Fruit fly (Drosophila melanogaster): ENCODE results near the gene Rrp40.

The Rrp40 gene

DNA sequence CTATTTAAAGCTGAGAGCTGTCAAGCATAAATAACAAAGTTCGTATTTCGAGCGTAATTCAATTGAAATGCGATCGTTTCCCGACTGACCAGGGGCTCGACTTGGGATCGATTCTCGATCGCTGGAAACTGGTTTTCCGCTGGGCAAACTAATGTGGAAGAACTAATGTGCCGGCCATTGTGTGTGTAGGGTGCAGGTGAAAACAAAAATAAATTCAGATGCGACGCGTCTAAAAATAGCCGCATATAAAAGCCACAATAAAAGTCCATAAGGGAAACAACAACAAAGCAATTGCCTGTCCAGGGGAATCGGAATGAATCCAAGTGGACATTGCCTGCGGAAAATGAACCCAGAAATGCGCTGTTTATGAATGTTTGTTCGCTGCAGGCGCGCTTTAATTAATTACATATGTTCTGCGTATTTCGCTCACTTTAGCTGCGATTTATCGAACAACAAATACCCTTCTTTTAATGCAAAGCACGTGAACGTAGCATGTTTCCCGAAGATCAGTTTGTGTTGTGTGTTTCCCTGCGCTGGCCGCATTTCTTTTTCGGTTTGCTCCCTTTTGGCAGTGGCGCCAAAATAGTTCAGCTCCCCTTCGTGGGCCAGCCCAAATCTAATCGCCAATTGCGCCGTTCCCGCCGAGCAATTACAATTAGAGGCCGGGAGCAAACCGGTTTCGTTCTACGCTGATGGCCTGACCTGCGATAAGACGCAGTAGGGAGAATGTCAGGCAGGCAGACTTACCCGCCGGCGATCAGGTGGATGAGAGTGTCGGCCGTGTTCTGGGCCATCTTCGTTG is 5.2 kb upstream of the Rrp40 start (continued):
- no peak for TF ChIP-seq wdn (GFP tag; IDR thresholded peaks at IDR 0.05)
- peak; percentile 20 for TF ChIP-seq CG2120 (GFP tag; optimal IDR thresholded peaks at IDR 0.05)
- no peak for TF ChIP-seq CG6254 (GFP tag; optimal IDR thresholded peaks at IDR 0.05)
- TF ChIP-seq Aef1 (GFP tag; IDR thresholded peaks at IDR 0.05), result no peak
- TF ChIP-seq CG3163 (GFP tag; optimal IDR thresholded peaks at IDR 0.05), result no peak
- TF ChIP-seq nerfin-1 (tag; optimal IDR thresholded peaks at IDR 0.05), result peak; percentile 12
- peak; percentile 74 for TF ChIP-seq Med (GFP tag)
- no peak for TF ChIP-seq CG17186 (GFP tag; optimal IDR thresholded peaks at IDR 0.05)
- peak; percentile 4 for TF ChIP-seq Dad (GFP tag; optimal IDR thresholded peaks at IDR 0.05)
- peak; percentile 44 for TF ChIP-seq PHDP (tag; optimal IDR thresholded peaks at IDR 0.05)
- TF ChIP-seq ase (GFP tag; IDR thresholded peaks at IDR 0.05), result no peak
- no peak for TF ChIP-seq psq (GFP tag; optimal IDR thresholded peaks at IDR 0.05)
- no peak for TF ChIP-seq tap (tag; optimal IDR thresholded peaks at IDR 0.05)
- no peak for TF ChIP-seq CG4854 (GFP tag; optimal IDR thresholded peaks at IDR 0.05)
- peak; percentile 36 for TF ChIP-seq CG1603 (tag; optimal IDR thresholded peaks at IDR 0.05)
- TF ChIP-seq Sox102F (GFP tag; optimal IDR thresholded peaks at IDR 0.05), result peak; percentile 23
- TF ChIP-seq Stat92E (GFP tag; optimal IDR thresholded peaks at IDR 0.05), result peak in 1 of 3 experiments; percentile 11
- no peak for TF ChIP-seq CG10366 (GFP tag; IDR thresholded peaks at IDR 0.05)
- peak; percentile 18 for TF ChIP-seq CG12391 (tag; optimal IDR thresholded peaks at IDR 0.05)
- no peak for TF ChIP-seq yki (optimal IDR thresholded peaks at IDR 0.05)
- TF ChIP-seq fd102C (GFP tag; optimal IDR thresholded peaks at IDR 0.05), result no peak
- no peak for TF ChIP-seq CG8388 (GFP tag; optimal IDR thresholded peaks at IDR 0.05)
- TF ChIP-seq CG10462 (GFP tag; optimal IDR thresholded peaks at IDR 0.05), result no peak
- peak; percentile 53 for TF ChIP-seq CG7987 (GFP tag; optimal IDR thresholded peaks at IDR 0.05)
- peak; percentile 19 for TF ChIP-seq CG8924 (tag; optimal IDR thresholded peaks at IDR 0.05)
- no peak for TF ChIP-seq crol (GFP tag; IDR thresholded peaks at IDR 0.05)
- TF ChIP-seq dmrt11E (tag; optimal IDR thresholded peaks at IDR 0.05), result no peak
- peak in 1 of 2 experiments; percentile 33 for TF ChIP-seq Hr51 (GFP tag; optimal IDR thresholded peaks at IDR 0.05)
- TF ChIP-seq chinmo (GFP tag; IDR thresholded peaks at IDR 0.05; ENCODE audit: partially characterized antibody), result peak; percentile 43; the same call in 1 of the 4 replicates
- peak; percentile 21 for TF ChIP-seq CG3407 (GFP tag; optimal IDR thresholded peaks at IDR 0.05)
- peak; percentile 50 for TF ChIP-seq CG15269 (tag; optimal IDR thresholded peaks at IDR 0.05)
- TF ChIP-seq BtbVII (GFP tag; optimal IDR thresholded peaks at IDR 0.05), result peak; percentile 43
- peak; percentile 12 for TF ChIP-seq CG17385 (GFP tag; optimal IDR thresholded peaks at IDR 0.05)
- TF ChIP-seq CG3995 (GFP tag; optimal IDR thresholded peaks at IDR 0.05), result no peak
- no peak for TF ChIP-seq en (GFP tag; optimal IDR thresholded peaks at IDR 0.05)
- no peak for TF ChIP-seq CrebB (tag; optimal IDR thresholded peaks at IDR 0.05)
- TF ChIP-seq Xrp1 (GFP tag; IDR thresholded peaks at IDR 0.05), result no peak
- TF ChIP-seq prd (optimal IDR thresholded peaks at IDR 0.05), result no peak
- no peak for TF ChIP-seq prd (GFP tag; IDR thresholded peaks at IDR 0.05)
- no peak for TF ChIP-seq caup (GFP tag; optimal IDR thresholded peaks at IDR 0.05; ENCODE audit: severe bottlenecking)
- peak; percentile 15 for TF ChIP-seq unpg (GFP tag; optimal IDR thresholded peaks at IDR 0.05)
- peak; percentile 69 for TF ChIP-seq exex (tag; optimal IDR thresholded peaks at IDR 0.05)
- peak; percentile 43; the same call in 1 of the 3 replicates for TF ChIP-seq row (GFP tag; IDR thresholded peaks at IDR 0.05)
- peak; percentile 49 for TF ChIP-seq gem (tag; optimal IDR thresholded peaks at IDR 0.05)
- no peak for TF ChIP-seq CG4282 (GFP tag; optimal IDR thresholded peaks at IDR 0.05)
- peak; percentile 23 for TF ChIP-seq CoRest (tag; optimal IDR thresholded peaks at IDR 0.05)
- no peak for TF ChIP-seq NK7.1 (GFP tag; optimal IDR thresholded peaks at IDR 0.05)
- TF ChIP-seq tll (GFP tag; optimal IDR thresholded peaks at IDR 0.05), result no peak
- no peak for TF ChIP-seq dati (GFP tag; IDR thresholded peaks at IDR 0.05)

Measured in whole organism, embryonic.